Worm (Caenorhabditis elegans): ENCODE measurements around the gene stip-1.

- no peak for TF ChIP-seq lin-39 (tag; optimal IDR thresholded peaks at IDR 0.05)
- TF ChIP-seq ets-5 (GFP tag; IDR thresholded peaks at IDR 0.05), result no peak
- no peak for TF ChIP-seq tbx-2 (tag; optimal IDR thresholded peaks at IDR 0.05)
- no peak for TF ChIP-seq ceh-63 (GFP tag; optimal IDR thresholded peaks at IDR 0.05)
- TF ChIP-seq zag-1 (tag; optimal IDR thresholded peaks at IDR 0.05), result no peak
- no peak for TF ChIP-seq lin-13 (GFP tag; optimal IDR thresholded peaks at IDR 0.05)
- no peak for TF ChIP-seq grh-1 (GFP tag; IDR thresholded peaks at IDR 0.05)
- no peak for TF ChIP-seq lin-35 (GFP tag; optimal IDR thresholded peaks at IDR 0.05)
These were observed 7.7 kb upstream of the stip-1 start, which contains the start of gene C07E3.3 for ce11 chrII:10357468-10358007.
